Fruit fly (Drosophila melanogaster): ENCODE measurements around the gene Galt.
A peak's percentile ranks its signal among the peaks of the same experiment; 100 is the strongest.

Gene Galt

dm6 chr2L:6717460-6717859 lies 49.6 kb upstream of the Galt start, which contains the start of gene Aatf (continued):
- TF ChIP-seq lbe (GFP tag; optimal IDR thresholded peaks at IDR 0.05) (no peak), croc (GFP tag; conservative IDR thresholded peaks at IDR 0.05) (no peak), CG15479 (GFP tag; optimal IDR thresholded peaks at IDR 0.05) (no peak), ara (GFP tag; IDR thresholded peaks at IDR 0.05) (no peak), insv (GFP tag; optimal IDR thresholded peaks at IDR 0.05) (no peak), danr (GFP tag; IDR thresholded peaks at IDR 0.05) (no peak), dm (GFP tag; optimal IDR thresholded peaks at IDR 0.05) (peak; percentile 94), pho (GFP tag; optimal IDR thresholded peaks at IDR 0.05) (no peak), B-H2 (GFP tag; optimal IDR thresholded peaks at IDR 0.05) (no peak), CG6791 (GFP tag; IDR thresholded peaks at IDR 0.05; ENCODE audit: partially characterized antibody) (peak; percentile 78), toy (GFP tag; IDR thresholded peaks at IDR 0.05) (no peak), nerfin-2 (GFP tag; IDR thresholded peaks at IDR 0.05; ENCODE audit: partially characterized antibody) (peak; percentile 65; the same call in 1 of the 2 replicates), ranshi (GFP tag; IDR thresholded peaks at IDR 0.05) (no peak), grau (tag; optimal IDR thresholded peaks at IDR 0.05) (no peak), dysf (GFP tag; IDR thresholded peaks at IDR 0.05) (no peak), NK7.1 (GFP tag; optimal IDR thresholded peaks at IDR 0.05) (no peak), Dad (GFP tag; optimal IDR thresholded peaks at IDR 0.05) (no peak), H2.0 (GFP tag; IDR thresholded peaks at IDR 0.05) (no peak), CG17361 (GFP tag; IDR thresholded peaks at IDR 0.05) (no peak), abd-A (tag; optimal IDR thresholded peaks at IDR 0.05) (no peak), CG18599 (GFP tag; optimal IDR thresholded peaks at IDR 0.05) (no peak)

dm6 chr2L:6716921-6717320 lies 49.1 kb upstream of the Galt start:
- TF ChIP-seq CTCF (GFP tag; optimal IDR thresholded peaks at IDR 0.05) (peak; percentile 6), fd3F (GFP tag; optimal IDR thresholded peaks at IDR 0.05) (no peak), CG6272 (GFP tag; IDR thresholded peaks at IDR 0.05) (no peak), CG8478 (optimal IDR thresholded peaks at IDR 0.05) (no peak), chn (GFP tag; optimal IDR thresholded peaks at IDR 0.05) (no peak), unpg (GFP tag; optimal IDR thresholded peaks at IDR 0.05) (no peak), CG12299 (tag; optimal IDR thresholded peaks at IDR 0.05) (no peak), mld (GFP tag; IDR thresholded peaks at IDR 0.05; ENCODE audit: partially characterized antibody) (0 out of 3 replicates have a peak, but pooled peaks have one; percentile 22), CG17612 (GFP tag; IDR thresholded peaks at IDR 0.05) (peak; percentile 64; the same call in 1 of the 2 replicates), wek (GFP tag; optimal IDR thresholded peaks at IDR 0.05) (no peak), CG9876 (GFP tag; optimal IDR thresholded peaks at IDR 0.05) (no peak), HLH4C (GFP tag; IDR thresholded peaks at IDR 0.05; ENCODE audit: partially characterized antibody) (no peak), Nf-YC (tag; optimal IDR thresholded peaks at IDR 0.05) (no peak), CG2120 (GFP tag; optimal IDR thresholded peaks at IDR 0.05) (no peak), Chrac-16 (GFP tag; optimal IDR thresholded peaks at IDR 0.05) (no peak), CG6791 (GFP tag; IDR thresholded peaks at IDR 0.05; ENCODE audit: partially characterized antibody) (0 out of 3 replicates have a peak, but pooled peaks have one; percentile 16), Pdp1 (GFP tag; optimal IDR thresholded peaks at IDR 0.05) (no peak), cas (GFP tag; IDR thresholded peaks at IDR 0.05) (no peak), CG17912 (GFP tag; optimal IDR thresholded peaks at IDR 0.05) (no peak), CG17802 (tag; optimal IDR thresholded peaks at IDR 0.05) (peak; percentile 29), Rx (GFP tag; IDR thresholded peaks at IDR 0.05) (no peak), ftz-f1 (GFP tag; optimal IDR thresholded peaks at IDR 0.05) (peak; percentile 24), Dek (tag; optimal IDR thresholded peaks at IDR 0.05) (no peak), ci (GFP tag; IDR thresholded peaks at IDR 0.05) (peak; percentile 31; the same call in 1 of the 3 replicates), gro (GFP tag; optimal IDR thresholded peaks at IDR 0.05) (no peak), CG2875 (GFP tag; optimal IDR thresholded peaks at IDR 0.05) (no peak)

All from whole organism, embryonic.